Fruit fly (Drosophila melanogaster) S2 (cell line): Measurements from ENCODE around the gene CG17327.

Source experiments
- CG8478 ChIP-seq: fragments of >200 bp; optimal IDR thresholded peaks from 2 replicates; lab custom pipeline; 2018
- CTCF ChIP-seq, 2 experiments: fragments of >200 bp; optimal IDR thresholded peaks; 2 replicates each; lab custom pipeline; 2018

DNA sequence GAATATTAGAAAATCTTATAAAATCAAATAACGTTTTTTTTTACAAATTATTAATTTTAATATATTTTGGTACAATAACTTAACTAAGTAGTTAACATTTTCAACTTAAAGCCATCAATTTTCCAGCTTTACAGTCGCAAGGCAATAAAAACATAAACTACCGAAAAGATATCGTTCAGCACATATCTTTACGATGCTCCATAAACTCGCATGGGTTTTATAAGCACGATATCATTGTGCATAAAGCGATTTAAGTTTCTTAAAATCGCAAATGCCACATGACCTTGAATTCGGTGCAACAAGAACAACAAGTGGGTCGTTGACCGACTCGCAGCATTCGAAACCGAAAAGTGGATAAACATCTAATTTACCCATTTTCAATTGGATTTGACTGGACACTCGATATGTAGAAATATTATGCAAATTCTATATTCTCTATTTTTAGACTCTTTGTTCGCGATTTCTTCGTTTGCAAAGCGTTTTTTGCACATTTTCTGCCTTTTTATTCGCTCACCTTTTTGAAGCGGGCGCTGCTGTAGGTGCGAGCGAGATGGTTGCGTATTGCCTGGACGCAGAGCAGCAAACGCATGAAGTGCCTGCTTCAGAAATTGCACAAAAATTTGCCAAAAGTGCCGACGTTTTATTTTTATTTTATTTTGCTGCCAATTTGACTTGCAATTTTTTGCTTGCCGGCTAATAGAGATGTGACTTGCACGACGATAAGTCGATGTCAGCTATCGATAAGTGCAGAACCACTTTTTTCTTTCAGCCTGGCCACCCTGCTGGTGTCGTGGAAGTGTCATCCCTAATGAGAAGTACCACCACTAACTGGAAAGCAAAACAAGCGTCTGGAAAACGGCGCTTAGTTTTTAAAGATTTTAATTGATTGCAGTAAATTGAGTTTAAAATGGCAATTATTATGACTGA is 36.3 kb downstream of the CG17327 start, which contains the start of gene Spc25:
- TF ChIP-seq CG8478 (lab: Kevin White, UChicago) (no peak), CTCF (optimal IDR thresholded peaks at IDR 0.05; lab: Kevin White, UChicago) (peak; percentile 0 to 17)
